Fruit fly (Drosophila melanogaster): ENCODE results near the gene Mms19.

DNA sequence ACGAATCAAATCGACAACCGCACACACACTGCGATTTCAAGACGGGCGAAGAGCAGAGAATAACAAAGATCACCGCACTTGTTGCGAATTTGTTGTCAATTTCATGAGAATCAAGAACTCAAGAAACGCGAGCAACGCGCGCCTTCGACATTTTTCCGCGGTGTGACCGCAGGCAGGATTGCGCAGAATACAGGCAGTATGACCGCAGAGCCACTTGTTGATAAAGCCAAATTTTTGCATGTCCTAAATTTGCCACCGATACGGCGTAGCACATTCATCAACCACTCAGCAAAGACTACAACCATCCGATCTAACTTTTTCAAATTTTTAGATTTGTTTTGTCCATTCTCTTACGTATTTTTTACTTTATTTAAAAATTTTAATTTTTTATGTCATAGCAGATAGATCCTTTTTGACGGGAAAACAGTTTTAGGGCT is 15.0 kb upstream of the Mms19 start, which contains the start of gene cno:
- no peak for TF ChIP-seq OdsH (GFP tag; optimal IDR thresholded peaks at IDR 0.05)
- TF ChIP-seq usp (GFP tag; optimal IDR thresholded peaks at IDR 0.05) = no peak
- TF ChIP-seq brk (GFP tag; optimal IDR thresholded peaks at IDR 0.05) = no peak
- TF ChIP-seq Hr78 (GFP tag; optimal IDR thresholded peaks at IDR 0.05) = no peak
- no peak for TF ChIP-seq fru (GFP tag; optimal IDR thresholded peaks at IDR 0.05)
- TF ChIP-seq tai (GFP tag; optimal IDR thresholded peaks at IDR 0.05) = no peak
- TF ChIP-seq Mio (GFP tag; optimal IDR thresholded peaks at IDR 0.05) = no peak
- TF ChIP-seq woc (GFP tag; optimal IDR thresholded peaks at IDR 0.05) = no peak
- peak; percentile 20 for TF ChIP-seq Myc (optimal IDR thresholded peaks at IDR 0.05)
- TF ChIP-seq Abd-B (GFP tag; optimal IDR thresholded peaks at IDR 0.05) = no peak

Data from whole organism, wandering third instar larva.